Fruit fly (Drosophila melanogaster) whole organism, embryonic: ENCODE data around the gene Argk1.

ENCODE experiments used
- Asciz ChIP-seq: fragments of 200-800 bp; sonication (Bioruptor generic); optimal IDR thresholded peaks from 2 replicates; lab custom pipeline; 2017; ENCODE audit warnings: missing biosample characterization, mild to moderate bottlenecking, missing genetic modification characterization, missing genetic modification reagents
- Atf6 ChIP-seq: fragments of 200-800 bp; sonication (Bioruptor generic); IDR thresholded peaks from 2 replicates; pipeline ENCODE4 v1.3.6; 2022; ENCODE audit warnings: missing biosample characterization, missing genetic modification characterization
- Bteb2 ChIP-seq: fragments of 200-800 bp; sonication (Bioruptor generic); optimal IDR thresholded peaks from 2 replicates; lab custom pipeline; 2016; ENCODE audit warnings: missing biosample characterization, missing genetic modification characterization
- CG10321 ChIP-seq: fragments of 200-800 bp; sonication (Bioruptor generic); IDR thresholded peaks from 2 replicates; pipeline ENCODE4 v1.3.6; 2022; ENCODE audit warnings: missing biosample characterization, missing genetic modification characterization
- CG1233 ChIP-seq: fragments of 200-800 bp; sonication (Bioruptor generic); optimal IDR thresholded peaks from 4 replicates; lab custom pipeline; 2018; ENCODE audit warnings: missing biosample characterization, mild to moderate bottlenecking, missing genetic modification characterization
- CG14050 ChIP-seq: fragments of 200-800 bp; sonication (Bioruptor generic); IDR thresholded peaks from 3 replicates; pipeline ENCODE4 v1.3.6; 2022; ENCODE audit warnings: missing biosample characterization, missing genetic modification characterization
- CG17361 ChIP-seq: fragments of 200-800 bp; sonication (Bioruptor generic); IDR thresholded peaks from 3 replicates; pipeline ENCODE4 v1.3.6; 2022; ENCODE audit warnings: missing biosample characterization, missing genetic modification characterization
- CG17912 ChIP-seq: fragments of 200-800 bp; sonication (Bioruptor generic); optimal IDR thresholded peaks from 2 replicates; lab custom pipeline; 2018; ENCODE audit warnings: missing biosample characterization, mild to moderate bottlenecking, missing genetic modification characterization
- CG32772 ChIP-seq: fragments of 200-800 bp; sonication (Bioruptor generic); IDR thresholded peaks from 2 replicates; pipeline ENCODE4 v1.3.6; 2022; ENCODE audit warnings: missing biosample characterization, missing genetic modification characterization
- CG33557 ChIP-seq: fragments of 200-800 bp; sonication (Bioruptor generic); optimal IDR thresholded peaks from 2 replicates; lab custom pipeline; 2019; ENCODE audit warnings: missing biosample characterization, mild to moderate bottlenecking, missing genetic modification characterization, moderate library complexity
- CG3847 ChIP-seq: fragments of 200-800 bp; sonication (Bioruptor generic); IDR thresholded peaks from 2 replicates; pipeline ENCODE4 v1.3.6; 2022; ENCODE audit warnings: missing biosample characterization, missing genetic modification characterization
- CG3995 ChIP-seq: fragments of 200-800 bp; sonication (Bioruptor generic); optimal IDR thresholded peaks from 3 replicates; lab custom pipeline; 2016; ENCODE audit warnings: missing biosample characterization, missing genetic modification characterization
- Dbx ChIP-seq: fragments of 200-800 bp; sonication (Bioruptor generic); IDR thresholded peaks from 3 replicates; pipeline ENCODE4 v1.3.6; 2022; ENCODE audit warnings: missing biosample characterization, missing genetic modification characterization
- Dfd ChIP-seq, 2 experiments: fragments of >200 bp; optimal IDR thresholded peaks; 2 replicates each; lab custom pipeline; 2017; ENCODE audit warnings: missing biosample characterization in 2 of 2, missing genetic modification characterization in 2 of 2
- Dip2 ChIP-seq: fragments of 200-800 bp; sonication (Bioruptor generic); IDR thresholded peaks from 2 replicates; pipeline ENCODE4 v1.3.6; 2022; ENCODE audit warnings: missing biosample characterization, missing genetic modification characterization
- Dref ChIP-seq: fragments of 200-800 bp; sonication (Bioruptor generic); IDR thresholded peaks from 2 replicates; pipeline ENCODE4 v1.3.6; 2022; ENCODE audit warnings: missing biosample characterization, missing genetic modification characterization
- Gsc ChIP-seq: fragments of 200-800 bp; sonication (Bioruptor generic); IDR thresholded peaks from 2 replicates; pipeline ENCODE4 v1.3.6; 2022; ENCODE audit warnings: missing biosample characterization, missing genetic modification characterization
- Lhr ChIP-seq: fragments of 200-800 bp; sonication (Bioruptor generic); optimal IDR thresholded peaks from 3 replicates; lab custom pipeline; 2017; ENCODE audit warnings: mild to moderate bottlenecking, missing biosample characterization, missing genetic modification reagents, missing genetic modification characterization
- Mad ChIP-seq: fragments of 200-800 bp; sonication (Bioruptor generic); optimal IDR thresholded peaks from 2 replicates; lab custom pipeline; 2016; ENCODE audit warnings: missing biosample characterization, missing genetic modification characterization
- NFAT ChIP-seq: fragments of 200-800 bp; sonication (Bioruptor generic); IDR thresholded peaks from 2 replicates; pipeline ENCODE4 v1.3.6; 2022; ENCODE audit warnings: missing biosample characterization, missing genetic modification characterization
- Nf-YC ChIP-seq: fragments of 200-800 bp; optimal IDR thresholded peaks from 3 replicates; lab custom pipeline; 2019; ENCODE audit warnings: missing biosample characterization, mild to moderate bottlenecking, missing genetic modification characterization, moderate library complexity
- Oli ChIP-seq: fragments of 200-800 bp; sonication (Bioruptor generic); optimal IDR thresholded peaks from 2 replicates; lab custom pipeline; 2018; ENCODE audit warnings: missing biosample characterization, mild to moderate bottlenecking, missing genetic modification characterization, moderate library complexity
- Pdp1 ChIP-seq, 2 experiments: fragments of 200-800 bp; sonication (Bioruptor generic); optimal IDR thresholded peaks; 3 replicates each; lab custom pipeline; 2016; ENCODE audit warnings: missing biosample characterization in 2 of 2, missing genetic modification characterization in 2 of 2, mild to moderate bottlenecking in 1 of 2, moderate library complexity in 1 of 2
- Ptx1 ChIP-seq: fragments of 200-800 bp; sonication (Bioruptor generic); IDR thresholded peaks from 2 replicates; pipeline ENCODE4 v1.3.6; 2022; ENCODE audit warnings: missing biosample characterization, missing genetic modification characterization
- Trl ChIP-seq, 3 experiments: fragments of >200 bp in 2 of 3; fragments of 200-800 bp in 1 of 3; sonication (Bioruptor generic) in 1 of 3; optimal IDR thresholded peaks; 2 replicates in 1 of 3; 3 replicates in 2 of 3; lab custom pipeline; 2016 to 2017; ENCODE audit warnings: missing biosample characterization in 1 of 3, missing genetic modification characterization in 1 of 3
- ap ChIP-seq: fragments of 200-800 bp; sonication (Bioruptor generic); IDR thresholded peaks from 2 replicates; pipeline ENCODE4 v1.3.6; 2022; ENCODE audit warnings: missing biosample characterization, missing genetic modification characterization
- cwo ChIP-seq: fragments of 200-800 bp; sonication (Bioruptor generic); optimal IDR thresholded peaks from 3 replicates; lab custom pipeline; 2017; ENCODE audit warnings: missing biosample characterization, missing genetic modification characterization, mild to moderate bottlenecking, moderate library complexity, missing genetic modification reagents
- gsb-n ChIP-seq: fragments of 200-800 bp; sonication (Bioruptor generic); optimal IDR thresholded peaks from 3 replicates; lab custom pipeline; 2018; ENCODE audit warnings: missing biosample characterization, mild to moderate bottlenecking, missing genetic modification characterization
- lola ChIP-seq, 3 experiments: fragments of >200 bp in 2 of 3; fragments of 200-800 bp in 1 of 3; sonication (Bioruptor generic) in 1 of 3; optimal IDR thresholded peaks; 2 replicates each; lab custom pipeline; 2017 to 2019; ENCODE audit warnings: missing biosample characterization in 3 of 3, missing genetic modification characterization in 3 of 3, mild to moderate bottlenecking in 1 of 3, moderate library complexity in 1 of 3
- mam ChIP-seq: fragments of 200-800 bp; sonication (Bioruptor generic); optimal IDR thresholded peaks from 3 replicates; lab custom pipeline; 2016; ENCODE audit warnings: missing biosample characterization, missing genetic modification characterization
- pb ChIP-seq: fragments of 200-800 bp; sonication (Bioruptor generic); optimal IDR thresholded peaks from 3 replicates; lab custom pipeline; 2016; ENCODE audit warnings: missing biosample characterization, missing genetic modification characterization
- pho ChIP-seq: fragments of 200-800 bp; sonication (Bioruptor generic); optimal IDR thresholded peaks from 2 replicates; lab custom pipeline; 2016; ENCODE audit warnings: missing biosample characterization, missing genetic modification characterization
- phol ChIP-seq: fragments of 200-800 bp; sonication (Bioruptor generic); optimal IDR thresholded peaks from 3 replicates; lab custom pipeline; 2018; ENCODE audit warnings: missing biosample characterization, mild to moderate bottlenecking, missing genetic modification characterization, moderate library complexity
- ranshi ChIP-seq: fragments of 200-800 bp; sonication (Bioruptor generic); IDR thresholded peaks from 2 replicates; pipeline ENCODE4 v1.3.6; 2022; ENCODE audit warnings: missing biosample characterization, missing genetic modification characterization
- sc ChIP-seq, 3 experiments: fragments of >200 bp in 2 of 3; fragments of 200-800 bp in 1 of 3; sonication (Bioruptor generic) in 1 of 3; optimal IDR thresholded peaks; 2 replicates in 2 of 3; 3 replicates in 1 of 3; lab custom pipeline; 2017; ENCODE audit warnings: mild to moderate bottlenecking in 1 of 3, missing biosample characterization in 1 of 3, missing genetic modification characterization in 1 of 3, missing genetic modification reagents in 1 of 3
- sqz ChIP-seq: fragments of 200-800 bp; sonication (Bioruptor generic); optimal IDR thresholded peaks from 3 replicates; lab custom pipeline; 2018; ENCODE audit warnings: missing biosample characterization, mild to moderate bottlenecking, missing genetic modification characterization
- tap ChIP-seq: fragments of 200-800 bp; optimal IDR thresholded peaks from 3 replicates; lab custom pipeline; 2019; ENCODE audit warnings: missing biosample characterization, mild to moderate bottlenecking, missing genetic modification characterization, moderate library complexity
- unc-4 ChIP-seq: fragments of 200-800 bp; sonication (Bioruptor generic); IDR thresholded peaks from 2 replicates; pipeline ENCODE4 v1.3.6; 2022; ENCODE audit warnings: missing biosample characterization, missing genetic modification characterization; ENCODE audit not compliant: partially characterized antibody
- vnd ChIP-seq: fragments of 200-800 bp; sonication (Bioruptor generic); IDR thresholded peaks from 3 replicates; pipeline ENCODE4 v1.3.6; 2022; ENCODE audit warnings: missing biosample characterization, missing genetic modification characterization; ENCODE audit not compliant: partially characterized antibody
- wor ChIP-seq: fragments of 200-800 bp; sonication (Bioruptor generic); IDR thresholded peaks from 2 replicates; pipeline ENCODE4 v1.3.6; 2022; ENCODE audit warnings: missing biosample characterization, missing genetic modification characterization
- zen ChIP-seq: fragments of 200-800 bp; sonication (Bioruptor generic); optimal IDR thresholded peaks from 3 replicates; lab custom pipeline; 2018; ENCODE audit warnings: missing biosample characterization, mild to moderate bottlenecking, missing genetic modification characterization, moderate library complexity

Argk1 gene

dm6 chr3L:9045318-9045717, 20.5 kb downstream of the Argk1 start (continued):
- TF ChIP-seq NFAT (GFP tag; lab: Robert Waterston, UW) (0 out of 2 replicates have a peak, but pooled peaks have one; percentile 34), Oli (tag; lab: Kevin White, UChicago) (peak; percentile 47), CG17361 (GFP tag; lab: Robert Waterston, UW) (peak; percentile 79), Trl (optimal IDR thresholded peaks at IDR 0.05; lab: Kevin White, UChicago) (no peak), Trl (GFP tag; optimal IDR thresholded peaks at IDR 0.05; lab: Kevin White, UChicago) (peak; percentile 54), Dfd (GFP tag; optimal IDR thresholded peaks at IDR 0.05; lab: Kevin White, UChicago) (no peak), Pdp1 (GFP tag; optimal IDR thresholded peaks at IDR 0.05; lab: Kevin White, UChicago) (peak; percentile 59 to 75), CG3995 (GFP tag; lab: Kevin White, UChicago) (no peak), ranshi (GFP tag; lab: Robert Waterston, UW) (peak; percentile 72; the same call in 1 of the 2 replicates), CG3847 (GFP tag; lab: Robert Waterston, UW) (no peak; the same call in 1 of the 2 replicates), Lhr (GFP tag; lab: Kevin White, UChicago) (no peak), Nf-YC (tag; lab: Kevin White, UChicago) (peak; percentile 33), CG10321 (GFP tag; lab: Robert Waterston, UW) (no peak; the same call in 1 of the 2 replicates), phol (peak; percentile 73), gsb-n (peak; percentile 24), CG17912 (GFP tag; lab: Kevin White, UChicago) (no peak), CG33557 (GFP tag; lab: Kevin White, UChicago) (peak; percentile 8), sqz (peak; percentile 23), cwo (GFP tag; lab: Kevin White, UChicago) (peak; percentile 42), Dref (GFP tag; lab: Robert Waterston, UW) (no peak), zen (tag; lab: Kevin White, UChicago) (peak; percentile 81), Mad (GFP tag; lab: Kevin White, UChicago) (peak; percentile 14), Dip2 (GFP tag; lab: Robert Waterston, UW) (no peak), Ptx1 (GFP tag; lab: Robert Waterston, UW) (peak; percentile 80), ap (peak; percentile 87), pb (GFP tag; lab: Kevin White, UChicago) (peak; percentile 61), CG32772 (GFP tag; lab: Robert Waterston, UW) (peak; percentile 78), Dbx (GFP tag; lab: Robert Waterston, UW) (peak; percentile 63; the same call in 2 of the 3 replicates), pho (GFP tag; lab: Kevin White, UChicago) (no peak), Asciz (GFP tag; lab: Kevin White, UChicago) (peak; percentile 51), CG1233 (GFP tag; lab: Kevin White, UChicago) (peak; percentile 62), CG14050 (peak; percentile 59), mam (GFP tag; lab: Kevin White, UChicago) (peak; percentile 44), vnd (GFP tag; lab: Robert Waterston, UW) (no peak), Atf6 (GFP tag; lab: Robert Waterston, UW) (peak; percentile 48; the same call in 1 of the 2 replicates), Gsc (GFP tag; lab: Robert Waterston, UW) (0 out of 2 replicates have a peak, but pooled peaks have one; percentile 50), lola (GFP tag; optimal IDR thresholded peaks at IDR 0.05; lab: Kevin White, UChicago) (peak in 1 of 3 experiments; percentile 50), unc-4 (no peak), wor (GFP tag; lab: Robert Waterston, UW) (peak; percentile 65), Bteb2 (GFP tag; lab: Kevin White, UChicago) (no peak), sc (optimal IDR thresholded peaks at IDR 0.05; lab: Kevin White, UChicago) (no peak), sc (GFP tag; optimal IDR thresholded peaks at IDR 0.05; lab: Kevin White, UChicago) (peak; percentile 8), tap (tag; lab: Kevin White, UChicago) (peak; percentile 61)
